Worm (Caenorhabditis elegans) whole organism, L1 larva: Measurements from ENCODE around the gene gut-2.

ENCODE experiments used
- C04F5.9 ChIP-seq: sonication (generic microtip); optimal IDR thresholded peaks from 2 replicates; lab custom pipeline; 2016; ENCODE audit warnings: missing genetic modification characterization, missing compliant biosample characterization
- C34B4.2 ChIP-seq: sonication (generic microtip); optimal IDR thresholded peaks from 2 replicates; lab custom pipeline; 2017; ENCODE audit warnings: mild to moderate bottlenecking, missing genetic modification characterization, missing compliant biosample characterization
- F16B12.6 ChIP-seq: fragments of 150-350 bp; optimal IDR thresholded peaks from 2 replicates; lab custom pipeline; 2014; ENCODE audit warnings: missing biosample characterization, missing genetic modification characterization
- aha-1 ChIP-seq: fragments of 150-350 bp; optimal IDR thresholded peaks from 2 replicates; lab custom pipeline; 2014; ENCODE audit warnings: missing biosample characterization, missing genetic modification characterization
- alr-1 ChIP-seq: fragments of 200-800 bp; sonication (Bioruptor generic); optimal IDR thresholded peaks from 2 replicates; lab custom pipeline; 2018; ENCODE audit warnings: borderline replicate concordance, mild to moderate bottlenecking, missing genetic modification characterization, missing compliant biosample characterization
- ama-1 ChIP-seq: fragments of 150-350 bp; optimal IDR thresholded peaks from 2 replicates; lab custom pipeline; 2014
- blmp-1 ChIP-seq: fragments of 150-350 bp; optimal IDR thresholded peaks from 2 replicates; lab custom pipeline; 2014; ENCODE audit warnings: missing biosample characterization, missing genetic modification characterization
- ces-1 ChIP-seq: fragments of 150-350 bp; optimal IDR thresholded peaks from 2 replicates; lab custom pipeline; 2014; ENCODE audit warnings: missing biosample characterization, missing genetic modification reagents, missing genetic modification characterization
- dsc-1 ChIP-seq: sonication (generic microtip); optimal IDR thresholded peaks from 2 replicates; lab custom pipeline; 2016; ENCODE audit warnings: mild to moderate bottlenecking, missing genetic modification characterization, missing compliant biosample characterization
- efl-1 ChIP-seq, 4 experiments: fragments of 150-350 bp; optimal IDR thresholded peaks in 3 of 4; peaks in 1 of 4; 1 replicate in 1 of 4; 2 replicates in 3 of 4; lab custom pipeline; 2014; ENCODE audit warnings: missing biosample characterization in 2 of 4, missing genetic modification characterization in 2 of 4, missing genetic modification reagents in 2 of 4
- efl-3 ChIP-seq: fragments of 200-800 bp; sonication (Bioruptor generic); optimal IDR thresholded peaks from 2 replicates; lab custom pipeline; 2018; ENCODE audit warnings: mild to moderate bottlenecking, missing genetic modification characterization, missing compliant biosample characterization
- elt-2 ChIP-seq: sonication (generic microtip); optimal IDR thresholded peaks from 2 replicates; lab custom pipeline; 2016; ENCODE audit warnings: missing genetic modification characterization, mild to moderate bottlenecking, inconsistent platforms, missing compliant biosample characterization, missing genetic modification reagents
- elt-3 ChIP-seq, 6 experiments: fragments of 150-350 bp in 1 of 6; sonication (generic microtip); optimal IDR thresholded peaks; 2 replicates each; lab custom pipeline; 2017 to 2018; ENCODE audit warnings: missing biosample characterization in 6 of 6, missing genetic modification characterization in 6 of 6, inconsistent platforms in 1 of 6
- fkh-4 ChIP-seq: sonication (generic microtip); optimal IDR thresholded peaks from 2 replicates; lab custom pipeline; 2016; ENCODE audit warnings: missing compliant biosample characterization, missing genetic modification characterization, borderline replicate concordance
- fkh-8 ChIP-seq: sonication (generic microtip); optimal IDR thresholded peaks from 2 replicates; lab custom pipeline; 2016; ENCODE audit warnings: mild to moderate bottlenecking, missing genetic modification characterization, missing compliant biosample characterization
- grh-1 ChIP-seq: fragments of 200-800 bp; sonication (Bioruptor generic); IDR thresholded peaks from 2 replicates; pipeline ENCODE4 v1.3.6; 2022; ENCODE audit warnings: missing genetic modification reagents, missing genetic modification characterization, missing compliant biosample characterization
- hlh-4 ChIP-seq: sonication (generic microtip); optimal IDR thresholded peaks from 2 replicates; lab custom pipeline; 2016; ENCODE audit warnings: mild to moderate bottlenecking, missing genetic modification characterization, missing compliant biosample characterization
- hpl-2 ChIP-seq: fragments of 150-350 bp; optimal IDR thresholded peaks from 2 replicates; lab custom pipeline; 2014; ENCODE audit warnings: missing biosample characterization, missing genetic modification reagents, missing genetic modification characterization
- lin-13 ChIP-seq: fragments of 150-350 bp; optimal IDR thresholded peaks from 2 replicates; lab custom pipeline; 2014; ENCODE audit warnings: missing biosample characterization, missing genetic modification reagents, missing genetic modification characterization
- lin-14 ChIP-seq: fragments of 200-800 bp; sonication (Bioruptor generic); optimal IDR thresholded peaks from 2 replicates; lab custom pipeline; 2018; ENCODE audit warnings: mild to moderate bottlenecking, missing genetic modification characterization, moderate library complexity, missing compliant biosample characterization
- lin-15B ChIP-seq: fragments of 150-350 bp; sonication (generic microtip); optimal IDR thresholded peaks from 3 replicates; lab custom pipeline; 2014; ENCODE audit warnings: missing biosample characterization, missing genetic modification characterization
- lir-3 ChIP-seq: sonication (generic microtip); optimal IDR thresholded peaks from 2 replicates; lab custom pipeline; 2016; ENCODE audit warnings: mild to moderate bottlenecking, missing genetic modification characterization, moderate library complexity, missing compliant biosample characterization; ENCODE audit not compliant: poor library complexity
- lsy-2 ChIP-seq, 2 experiments: fragments of 150-350 bp; optimal IDR thresholded peaks; 2 replicates each; lab custom pipeline; 2014; ENCODE audit warnings: missing biosample characterization in 2 of 2, missing genetic modification characterization in 2 of 2
- mef-2 ChIP-seq: fragments of 150-350 bp; optimal IDR thresholded peaks from 2 replicates; lab custom pipeline; 2014; ENCODE audit warnings: missing biosample characterization, missing genetic modification characterization
- nhr-19 ChIP-seq: fragments of 200-800 bp; sonication (Bioruptor generic); conservative IDR thresholded peaks from 2 replicates; pipeline ENCODE4 v1.3.6; 2022; ENCODE audit warnings: missing genetic modification characterization, missing compliant biosample characterization
- nhr-20 ChIP-seq: sonication (generic microtip); optimal IDR thresholded peaks from 2 replicates; lab custom pipeline; 2016; ENCODE audit warnings: mild to moderate bottlenecking, missing genetic modification characterization, missing compliant biosample characterization
- nhr-237 ChIP-seq: fragments of 150-350 bp; optimal IDR thresholded peaks from 2 replicates; lab custom pipeline; 2014; ENCODE audit warnings: missing biosample characterization, missing genetic modification characterization
- nhr-47 ChIP-seq: sonication (generic microtip); optimal IDR thresholded peaks from 2 replicates; lab custom pipeline; 2016; ENCODE audit warnings: mild to moderate bottlenecking, missing genetic modification characterization, moderate library complexity, missing compliant biosample characterization
- nhr-71 ChIP-seq: sonication (generic microtip); optimal IDR thresholded peaks from 2 replicates; lab custom pipeline; 2016; ENCODE audit warnings: mild to moderate bottlenecking, missing genetic modification characterization, moderate library complexity, missing compliant biosample characterization
- nhr-77 ChIP-seq: fragments of 150-350 bp; optimal IDR thresholded peaks from 2 replicates; lab custom pipeline; 2014; ENCODE audit warnings: missing biosample characterization, missing genetic modification characterization
- nhr-85 ChIP-seq: sonication (generic microtip); peaks from one replicate; lab custom pipeline; 2016; ENCODE audit warnings: missing genetic modification characterization, inconsistent platforms, missing compliant biosample characterization
- nhr-90 ChIP-seq: sonication (generic microtip); optimal IDR thresholded peaks from 2 replicates; lab custom pipeline; 2016; ENCODE audit warnings: mild to moderate bottlenecking, missing genetic modification characterization, missing compliant biosample characterization; ENCODE audit not compliant: poor library complexity
- pax-3 ChIP-seq: fragments of 200-800 bp; sonication (Bioruptor generic); optimal IDR thresholded peaks from 2 replicates; lab custom pipeline; 2018; ENCODE audit warnings: mild to moderate bottlenecking, missing genetic modification characterization, moderate library complexity, missing compliant biosample characterization
- pqm-1 ChIP-seq: sonication (generic microtip); optimal IDR thresholded peaks from 3 replicates; lab custom pipeline; 2017; ENCODE audit warnings: missing biosample characterization, missing genetic modification characterization
- sox-4 ChIP-seq: sonication (generic microtip); optimal IDR thresholded peaks from 2 replicates; lab custom pipeline; 2016; ENCODE audit warnings: missing genetic modification characterization, missing compliant biosample characterization
- sptf-1 ChIP-seq: fragments of 150-350 bp; optimal IDR thresholded peaks from 2 replicates; lab custom pipeline; 2014; ENCODE audit warnings: missing biosample characterization, missing genetic modification characterization
- swsn-7 ChIP-seq: sonication (generic microtip); optimal IDR thresholded peaks from 2 replicates; lab custom pipeline; 2016; ENCODE audit warnings: missing genetic modification characterization, missing compliant biosample characterization
- unc-130 ChIP-seq: fragments of 150-350 bp; optimal IDR thresholded peaks from 2 replicates; lab custom pipeline; 2017; ENCODE audit warnings: missing biosample characterization, missing genetic modification characterization, inconsistent platforms
- unc-62 ChIP-seq: fragments of 150-350 bp; optimal IDR thresholded peaks from 2 replicates; lab custom pipeline; 2014; ENCODE audit warnings: missing biosample characterization, missing genetic modification reagents, missing genetic modification characterization
- unc-86 ChIP-seq: sonication (generic microtip); optimal IDR thresholded peaks from 2 replicates; lab custom pipeline; 2016; ENCODE audit warnings: missing genetic modification characterization, missing compliant biosample characterization
- vab-15 ChIP-seq: sonication (generic microtip); optimal IDR thresholded peaks from 2 replicates; lab custom pipeline; 2017; ENCODE audit warnings: missing genotype, mild to moderate bottlenecking, missing genetic modification characterization, missing compliant biosample characterization

The gut-2 gene

ce11 chrV:13484339-13484738, 13.2 kb upstream of the gut-2 start, which contains the start of gene T10G3.4:
T10G3.4 (minus strand) TSS chrV:13484439.
- TF ChIP-seq C34B4.2 (tag; lab: Kevin White, UChicago) (no peak), efl-3 (GFP tag; lab: Kevin White, UChicago) (no peak), vab-15 (tag; lab: Kevin White, UChicago) (no peak), nhr-71 (tag; lab: Kevin White, UChicago) (peak; percentile 8), fkh-8 (tag; lab: Kevin White, UChicago) (peak; percentile 7), lin-15B (tag; lab: Kevin White, UChicago) (no peak), nhr-47 (tag; lab: Kevin White, UChicago) (no peak)

ce11 chrV:13485732-13486131, 11.8 kb upstream of the gut-2 start:
- TF ChIP-seq unc-86 (tag; lab: Kevin White, UChicago) (no peak), sptf-1 (tag; lab: Kevin White, UChicago) (no peak), dsc-1 (tag; lab: Kevin White, UChicago) (no peak), unc-62 (GFP tag; lab: Kevin White, UChicago) (no peak), nhr-47 (tag; lab: Kevin White, UChicago) (no peak), nhr-77 (tag; lab: Kevin White, UChicago) (no peak), fkh-4 (tag; lab: Kevin White, UChicago) (no peak), nhr-237 (tag; lab: Kevin White, UChicago) (no peak), sox-4 (peak; percentile 69), hlh-4 (no peak), C04F5.9 (tag; lab: Kevin White, UChicago) (no peak), lin-14 (no peak), nhr-71 (tag; lab: Kevin White, UChicago) (peak; percentile 42), swsn-7 (tag; lab: Kevin White, UChicago) (no peak), ces-1 (GFP tag; lab: Kevin White, UChicago) (no peak), elt-2 (no peak), hpl-2 (GFP tag; lab: Kevin White, UChicago) (no peak), mef-2 (tag; lab: Kevin White, UChicago) (no peak), nhr-90 (tag; lab: Kevin White, UChicago) (no peak), aha-1 (tag; lab: Kevin White, UChicago) (no peak), ama-1 (lab: Kevin White, UChicago) (no peak), fkh-8 (tag; lab: Kevin White, UChicago) (peak; percentile 57)

ce11 chrV:13488297-13488803, 9.1 kb upstream of the gut-2 start:
- TF ChIP-seq lsy-2 (tag; optimal IDR thresholded peaks at IDR 0.05; lab: Kevin White, UChicago) (peak in 1 of 2 experiments; percentile 30), grh-1 (GFP tag; lab: Robert Waterston, UW) (peak; percentile 61; the same call in 1 of the 2 replicates), C34B4.2 (tag; lab: Kevin White, UChicago) (no peak), lin-13 (GFP tag; lab: Kevin White, UChicago) (no peak), elt-3 (tag; optimal IDR thresholded peaks at IDR 0.05; lab: Kevin White, UChicago) (peak in 1 of 6 experiments; percentile 63), nhr-19 (GFP tag; lab: Robert Waterston, UW) (0 out of 2 replicates have a peak, but pooled peaks have one; percentile 14), F16B12.6 (tag; lab: Kevin White, UChicago) (no peak), unc-130 (tag; lab: Kevin White, UChicago) (peak; percentile 31), ces-1 (GFP tag; lab: Kevin White, UChicago) (no peak), lir-3 (no peak), nhr-85 (tag; lab: Kevin White, UChicago) (peak; percentile 85), alr-1 (tag; lab: Kevin White, UChicago) (no peak), nhr-20 (tag; lab: Kevin White, UChicago) (peak; percentile 40), pqm-1 (tag; lab: Kevin White, UChicago) (no peak), hlh-4 (no peak), pax-3 (tag; lab: Kevin White, UChicago) (no peak), nhr-71 (tag; lab: Kevin White, UChicago) (peak; percentile 4), efl-1 (optimal IDR thresholded peaks at IDR 0.05; lab: Kevin White, UChicago) (no peak), efl-1 (GFP tag; optimal IDR thresholded peaks at IDR 0.05 in 1 of 2; lab: Kevin White, UChicago) (peak in 1 of 2 experiments; percentile 3), efl-3 (GFP tag; lab: Kevin White, UChicago) (no peak), lin-14 (peak; percentile 37), blmp-1 (tag; lab: Kevin White, UChicago) (peak; percentile 34), sox-4 (no peak)
